Fruit fly (Drosophila melanogaster): ENCODE results near the gene CG31913.

DNA sequence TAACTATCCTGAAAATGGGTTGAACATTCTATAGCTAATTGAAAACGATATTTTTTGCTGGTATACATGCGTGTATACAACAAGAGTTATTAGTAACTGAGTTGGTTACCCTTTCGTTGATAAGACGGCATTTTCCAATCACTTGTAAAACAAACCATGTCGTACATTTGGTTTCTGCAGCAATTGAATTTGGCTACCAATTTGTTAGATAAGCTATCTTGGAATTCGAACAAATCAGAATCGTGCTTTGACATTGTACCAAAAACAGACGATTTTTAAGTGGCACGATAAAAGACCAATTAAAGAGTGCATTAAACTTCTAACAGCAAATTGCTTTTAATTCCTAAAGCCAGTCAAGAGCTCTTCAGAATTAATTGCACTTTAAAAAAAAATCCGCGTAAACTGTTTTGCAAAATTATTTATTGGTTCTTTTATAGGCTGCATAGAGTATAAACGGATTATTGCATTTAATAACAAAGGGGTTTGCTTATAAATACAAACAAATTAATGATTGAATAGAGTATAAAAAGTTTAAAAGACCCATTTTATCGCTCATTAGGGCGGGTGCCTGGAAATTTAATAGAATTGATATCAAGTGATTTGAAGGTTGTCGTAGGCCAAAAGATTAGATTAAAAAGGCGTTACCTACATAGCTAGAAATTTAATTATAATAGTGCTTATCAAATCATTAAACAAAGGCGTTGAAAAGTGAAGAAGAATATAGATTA is 7.1 kb downstream of the CG31913 start:
- no peak for TF ChIP-seq pan (optimal IDR thresholded peaks at IDR 0.05)
- TF ChIP-seq CG8478 (optimal IDR thresholded peaks at IDR 0.05): no peak
- TF ChIP-seq EcR (GFP tag; optimal IDR thresholded peaks at IDR 0.05): no peak
- no peak for TF ChIP-seq usp (GFP tag; optimal IDR thresholded peaks at IDR 0.05)
- TF ChIP-seq psq (optimal IDR thresholded peaks at IDR 0.05): no peak
